Fruit fly (Drosophila melanogaster) whole organism, embryonic: Measurements from ENCODE around the gene CG4615.

Source experiments
- CG2678 ChIP-seq: fragments of 200-800 bp; sonication (Bioruptor generic); optimal IDR thresholded peaks from 3 replicates; lab custom pipeline; 2019; ENCODE audit warnings: missing biosample characterization, mild to moderate bottlenecking, missing genetic modification characterization, moderate library complexity
- ara ChIP-seq: fragments of 200-800 bp; sonication (Bioruptor generic); IDR thresholded peaks from 2 replicates; pipeline ENCODE4 v1.3.6; 2022; ENCODE audit warnings: missing biosample characterization, missing genetic modification characterization
- peb ChIP-seq: fragments of 200-800 bp; sonication (Bioruptor generic); IDR thresholded peaks from 2 replicates; pipeline ENCODE4 v1.3.6; 2022; ENCODE audit warnings: missing biosample characterization, missing genetic modification characterization
- slou ChIP-seq: fragments of 200-800 bp; sonication (Bioruptor generic); optimal IDR thresholded peaks from 3 replicates; lab custom pipeline; 2016; ENCODE audit warnings: missing biosample characterization, missing genetic modification characterization
- wdn ChIP-seq: fragments of 200-800 bp; sonication (Bioruptor generic); IDR thresholded peaks from 2 replicates; pipeline ENCODE4 v1.3.6; 2022; ENCODE audit warnings: missing biosample characterization, missing genetic modification characterization

- TF ChIP-seq slou (GFP tag; lab: Kevin White, UChicago) (no peak), wdn (GFP tag; lab: Robert Waterston, UW) (no peak), CG2678 (tag; lab: Kevin White, UChicago) (no peak), peb (GFP tag; lab: Robert Waterston, UW) (no peak), ara (no peak)
Measured at dm6 chrX:7049087-7049486, 53.0 kb downstream of the CG4615 start, which contains the start of gene nullo.
